Worm (Caenorhabditis elegans): ENCODE data around the gene bath-30.

The bath-30 gene

ce11 chrII:3346328-3346780, at the start of gene bath-30:
TSS of gene bath-30 (minus strand) at chrII:3346378.
- no peak for TF ChIP-seq unc-62 (GFP tag; optimal IDR thresholded peaks at IDR 0.05)

ce11 chrII:3395484-3395883, 49.3 kb upstream of the bath-30 start, which contains the start of gene nep-20:
TSS of gene nep-20 (minus strand) at chrII:3395584.
- TF ChIP-seq unc-62 (GFP tag; optimal IDR thresholded peaks at IDR 0.05), result no peak

ce11 chrII:3387503-3387902, 41.3 kb upstream of the bath-30 start, which contains the start of gene T06D4.6:
TSS of gene T06D4.6 (minus strand) at chrII:3387603.
- no peak for TF ChIP-seq unc-62 (GFP tag; optimal IDR thresholded peaks at IDR 0.05)

- TF ChIP-seq unc-62 (GFP tag; optimal IDR thresholded peaks at IDR 0.05), result no peak
Observed at ce11 chrII:3385736-3386135, 39.6 kb upstream of the bath-30 start, which contains the start of gene T06D4.2. TSS of gene T06D4.2 (minus strand) at chrII:3385905.

- no peak for TF ChIP-seq unc-62 (GFP tag; optimal IDR thresholded peaks at IDR 0.05)
Observed at ce11 chrII:3383116-3383515, 36.9 kb upstream of the bath-30 start.

ce11 chrII:3381510-3381909, 35.3 kb upstream of the bath-30 start, which contains the start of gene T06D4.1:
TSS of gene T06D4.1 (plus strand) at chrII:3381830.
- no peak for TF ChIP-seq unc-62 (GFP tag; optimal IDR thresholded peaks at IDR 0.05)

- TF ChIP-seq unc-62 (GFP tag; optimal IDR thresholded peaks at IDR 0.05), result no peak
Observed at ce11 chrII:3378275-3378674, 32.1 kb upstream of the bath-30 start, which contains the start of gene Y49F6C.2. TSS of gene Y49F6C.2 (plus strand) at chrII:3378575.

ce11 chrII:3376789-3377188, 30.6 kb upstream of the bath-30 start, which contains the start of gene bath-9:
TSS of gene bath-9 (plus strand) at chrII:3377089.
- no peak for TF ChIP-seq unc-62 (GFP tag; optimal IDR thresholded peaks at IDR 0.05)

ce11 chrII:3375302-3375701, 29.1 kb upstream of the bath-30 start:
- no peak for TF ChIP-seq unc-62 (GFP tag; optimal IDR thresholded peaks at IDR 0.05)

ce11 chrII:3374779-3375178, 28.6 kb upstream of the bath-30 start, which contains the start of gene bath-10:
TSS of gene bath-10 (plus strand) at chrII:3375079.
- no peak for TF ChIP-seq unc-62 (GFP tag; optimal IDR thresholded peaks at IDR 0.05)

- no peak for TF ChIP-seq unc-62 (GFP tag; optimal IDR thresholded peaks at IDR 0.05)
Observed at ce11 chrII:3373875-3374274, 27.7 kb upstream of the bath-30 start.

ce11 chrII:3371010-3371409, 24.8 kb upstream of the bath-30 start, which contains the start of gene bath-23:
TSS of gene bath-23 (plus strand) at chrII:3371310.
- no peak for TF ChIP-seq unc-62 (GFP tag; optimal IDR thresholded peaks at IDR 0.05)

ce11 chrII:3370061-3370460, 23.9 kb upstream of the bath-30 start, which contains the start of gene Y49F6C.8:
TSS of gene Y49F6C.8 (minus strand) at chrII:3370111.
- TF ChIP-seq unc-62 (GFP tag; optimal IDR thresholded peaks at IDR 0.05), result no peak

ce11 chrII:3368097-3368496, 21.9 kb upstream of the bath-30 start, which contains the start of gene Y49F6C.7:
TSS of gene Y49F6C.7 (minus strand) at chrII:3368197.
- no peak for TF ChIP-seq unc-62 (GFP tag; optimal IDR thresholded peaks at IDR 0.05)

- no peak for TF ChIP-seq unc-62 (GFP tag; optimal IDR thresholded peaks at IDR 0.05)
Observed at ce11 chrII:3367100-3367499, 20.9 kb upstream of the bath-30 start, which contains the start of gene Y49F6C.6. TSS of gene Y49F6C.6 (minus strand) at chrII:3367200.

- TF ChIP-seq unc-62 (GFP tag; optimal IDR thresholded peaks at IDR 0.05), result no peak
Observed at ce11 chrII:3358834-3359233, 12.7 kb upstream of the bath-30 start, which contains the start of the genes lido-14 and bath-27. TSS of gene lido-14 (plus strand) at chrII:3359134. TSS of gene bath-27 (plus strand) at chrII:3359139.

ce11 chrII:3349820-3350291, 3.7 kb upstream of the bath-30 start, which contains the start of gene F14D2.8:
TSS of gene F14D2.8 (minus strand) at chrII:3349870.
- TF ChIP-seq unc-62 (GFP tag; optimal IDR thresholded peaks at IDR 0.05), result no peak
